Worm (Caenorhabditis elegans): ENCODE data around the gene ttr-12.

DNA sequence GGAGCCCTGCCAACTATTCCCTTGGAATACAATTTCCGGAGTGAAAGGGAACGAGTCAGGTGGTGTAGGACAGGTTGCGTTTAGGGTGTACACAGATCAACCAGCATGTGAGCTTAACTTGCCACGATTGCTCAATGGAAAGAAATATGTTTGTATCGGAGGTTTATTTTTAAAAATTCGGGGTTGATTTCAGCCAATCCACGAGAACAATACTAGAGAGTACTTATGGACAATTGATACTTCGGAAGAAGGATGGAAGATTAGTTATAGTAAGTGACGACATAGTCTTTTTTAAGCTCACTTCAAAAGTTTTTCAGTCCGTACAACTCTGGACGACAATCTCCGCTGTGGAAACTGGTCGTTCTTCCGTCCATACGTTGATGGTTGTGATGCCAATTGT is 33.7 kb downstream of the ttr-12 start:
- TF ChIP-seq cog-1 (tag; optimal IDR thresholded peaks at IDR 0.05) (no peak), ref-1 (GFP tag; conservative IDR thresholded peaks at IDR 0.05) (no peak)
